Fruit fly (Drosophila melanogaster) whole organism, embryonic: ENCODE data around the gene Ndae1.

Source experiments
- CG10366 ChIP-seq: fragments of 200-800 bp; sonication (Bioruptor generic); IDR thresholded peaks from 2 replicates; pipeline ENCODE4 v1.3.6; 2022; ENCODE audit warnings: missing biosample characterization, missing genetic modification characterization
- CG11696 ChIP-seq: fragments of 200-800 bp; sonication (Bioruptor generic); IDR thresholded peaks from 2 replicates; pipeline ENCODE4 v1.3.6; 2022; ENCODE audit warnings: missing biosample characterization, missing genetic modification characterization
- CG12659 ChIP-seq: fragments of 200-800 bp; sonication (Bioruptor generic); optimal IDR thresholded peaks from 3 replicates; lab custom pipeline; 2017; ENCODE audit warnings: mild to moderate bottlenecking, missing biosample characterization, missing genetic modification reagents, missing genetic modification characterization
- CG12769 ChIP-seq: fragments of 200-800 bp; sonication (Bioruptor generic); optimal IDR thresholded peaks from 2 replicates; lab custom pipeline; 2019; ENCODE audit warnings: missing biosample characterization, mild to moderate bottlenecking, missing genetic modification characterization, moderate library complexity
- CG13287 ChIP-seq: fragments of 200-800 bp; sonication (Bioruptor generic); IDR thresholded peaks from 2 replicates; pipeline ENCODE4 v1.3.6; 2022; ENCODE audit warnings: missing biosample characterization, missing genetic modification characterization; ENCODE audit not compliant: partially characterized antibody
- CG13894 ChIP-seq: fragments of 200-800 bp; sonication (Bioruptor generic); optimal IDR thresholded peaks from 3 replicates; lab custom pipeline; 2018; ENCODE audit warnings: missing biosample characterization, mild to moderate bottlenecking, missing genetic modification characterization, moderate library complexity
- CG14965 ChIP-seq: fragments of 200-800 bp; sonication (Bioruptor generic); optimal IDR thresholded peaks from 2 replicates; lab custom pipeline; 2016; ENCODE audit warnings: missing biosample characterization, missing genetic modification characterization, borderline replicate concordance
- CG15696 ChIP-seq: fragments of 200-800 bp; sonication (Bioruptor generic); optimal IDR thresholded peaks from 2 replicates; lab custom pipeline; 2019; ENCODE audit warnings: missing biosample characterization, mild to moderate bottlenecking, missing genetic modification characterization, moderate library complexity
- CG32767 ChIP-seq: fragments of 200-800 bp; sonication (Bioruptor generic); IDR thresholded peaks from 2 replicates; pipeline ENCODE4 v1.3.6; 2022; ENCODE audit warnings: missing biosample characterization, missing genetic modification characterization
- CG4328 ChIP-seq: fragments of 200-800 bp; sonication (Bioruptor generic); optimal IDR thresholded peaks from 3 replicates; lab custom pipeline; 2017; ENCODE audit warnings: missing biosample characterization, missing genetic modification reagents, missing genetic modification characterization
- CG4404 ChIP-seq: fragments of 200-800 bp; sonication (Bioruptor generic); IDR thresholded peaks from 2 replicates; pipeline ENCODE4 v1.3.6; 2022; ENCODE audit warnings: missing biosample characterization, missing genetic modification characterization
- CG6765 ChIP-seq: fragments of 200-800 bp; sonication (Bioruptor generic); optimal IDR thresholded peaks from 3 replicates; lab custom pipeline; 2017; ENCODE audit warnings: missing biosample characterization, mild to moderate bottlenecking, missing genetic modification characterization
- CG6813 ChIP-seq: fragments of 200-800 bp; sonication (Bioruptor generic); optimal IDR thresholded peaks from 2 replicates; lab custom pipeline; 2017; ENCODE audit warnings: missing biosample characterization, missing genetic modification characterization, mild to moderate bottlenecking, moderate library complexity, missing genetic modification reagents
- CG7839 ChIP-seq: fragments of 200-800 bp; sonication (Bioruptor generic); optimal IDR thresholded peaks from 3 replicates; lab custom pipeline; 2018; ENCODE audit warnings: missing biosample characterization, mild to moderate bottlenecking, missing genetic modification characterization, moderate library complexity
- CrebB ChIP-seq: fragments of 200-800 bp; sonication (Bioruptor generic); optimal IDR thresholded peaks from 3 replicates; lab custom pipeline; 2018; ENCODE audit warnings: missing biosample characterization, mild to moderate bottlenecking, missing genetic modification characterization
- D ChIP-seq, 2 experiments: fragments of 200-800 bp in 1 of 2; fragments of >200 bp in 1 of 2; sonication (Bioruptor generic) in 1 of 2; optimal IDR thresholded peaks; 2 replicates in 1 of 2; 3 replicates in 1 of 2; lab custom pipeline; 2017; ENCODE audit warnings: mild to moderate bottlenecking in 1 of 2, missing biosample characterization in 1 of 2, missing genetic modification characterization in 1 of 2, missing genetic modification reagents in 1 of 2
- Dad ChIP-seq: fragments of 200-800 bp; sonication (Bioruptor generic); optimal IDR thresholded peaks from 3 replicates; lab custom pipeline; 2016; ENCODE audit warnings: missing biosample characterization, missing genetic modification characterization
- Dbx ChIP-seq: fragments of 200-800 bp; sonication (Bioruptor generic); IDR thresholded peaks from 3 replicates; pipeline ENCODE4 v1.3.6; 2022; ENCODE audit warnings: missing biosample characterization, missing genetic modification characterization
- Drgx ChIP-seq: fragments of 200-800 bp; sonication (Bioruptor generic); IDR thresholded peaks from 2 replicates; pipeline ENCODE4 v1.3.6; 2022; ENCODE audit warnings: missing biosample characterization, missing genetic modification characterization
- Fer2 ChIP-seq: fragments of 200-800 bp; sonication (Bioruptor generic); optimal IDR thresholded peaks from 2 replicates; lab custom pipeline; 2018; ENCODE audit warnings: missing biosample characterization, mild to moderate bottlenecking, missing genetic modification characterization, moderate library complexity
- HmgZ ChIP-seq: fragments of 200-800 bp; sonication (Bioruptor generic); optimal IDR thresholded peaks from 2 replicates; lab custom pipeline; 2018; ENCODE audit warnings: missing biosample characterization, mild to moderate bottlenecking, missing genetic modification characterization
- Hr51 ChIP-seq, 2 experiments: fragments of 200-800 bp; sonication (Bioruptor generic); optimal IDR thresholded peaks; 2 replicates in 1 of 2; 3 replicates in 1 of 2; lab custom pipeline; 2016 to 2018; ENCODE audit warnings: missing biosample characterization in 2 of 2, missing genetic modification characterization in 2 of 2, mild to moderate bottlenecking in 1 of 2, moderate library complexity in 1 of 2
- Kr ChIP-seq: fragments of 200-800 bp; sonication (Bioruptor generic); optimal IDR thresholded peaks from 2 replicates; lab custom pipeline; 2017; ENCODE audit warnings: missing biosample characterization, mild to moderate bottlenecking, missing genetic modification characterization
- Med ChIP-seq: fragments of 200-800 bp; sonication (Bioruptor generic); peaks from one replicate; lab custom pipeline; 2016; ENCODE audit warnings: missing biosample characterization, missing genetic modification characterization, mild to moderate bottlenecking, inconsistent platforms, moderate library complexity
- Mrtf ChIP-seq: fragments of 200-800 bp; sonication (Bioruptor generic); IDR thresholded peaks from 3 replicates; pipeline ENCODE4 v1.3.6; 2022; ENCODE audit warnings: missing biosample characterization, missing genetic modification characterization
- Nf-YC ChIP-seq: fragments of 200-800 bp; optimal IDR thresholded peaks from 3 replicates; lab custom pipeline; 2019; ENCODE audit warnings: missing biosample characterization, mild to moderate bottlenecking, missing genetic modification characterization, moderate library complexity
- PHDP ChIP-seq: fragments of 200-800 bp; sonication (Bioruptor generic); optimal IDR thresholded peaks from 3 replicates; lab custom pipeline; 2018; ENCODE audit warnings: missing biosample characterization, mild to moderate bottlenecking, missing genetic modification characterization, moderate library complexity
- Scr ChIP-seq: fragments of 200-800 bp; sonication (Bioruptor generic); IDR thresholded peaks from 2 replicates; pipeline ENCODE4 v1.3.6; 2022; ENCODE audit warnings: missing biosample characterization, missing genetic modification characterization; ENCODE audit not compliant: partially characterized antibody
- Vsx1 ChIP-seq: fragments of 200-800 bp; sonication (Bioruptor generic); optimal IDR thresholded peaks from 2 replicates; lab custom pipeline; 2017; ENCODE audit warnings: missing biosample characterization, mild to moderate bottlenecking, missing genetic modification characterization, missing genetic modification reagents
- Xbp1 ChIP-seq: fragments of 200-800 bp; sonication (Bioruptor generic); optimal IDR thresholded peaks from 3 replicates; lab custom pipeline; 2016; ENCODE audit warnings: missing biosample characterization, mild to moderate bottlenecking, missing genetic modification characterization
- al ChIP-seq: fragments of 200-800 bp; sonication (Bioruptor generic); IDR thresholded peaks from 2 replicates; pipeline ENCODE4 v1.3.6; 2022; ENCODE audit warnings: missing biosample characterization, missing genetic modification characterization
- ap ChIP-seq: fragments of 200-800 bp; sonication (Bioruptor generic); IDR thresholded peaks from 2 replicates; pipeline ENCODE4 v1.3.6; 2022; ENCODE audit warnings: missing biosample characterization, missing genetic modification characterization
- ato ChIP-seq: fragments of 200-800 bp; sonication (Bioruptor generic); IDR thresholded peaks from 2 replicates; pipeline ENCODE4 v1.3.6; 2022; ENCODE audit warnings: missing biosample characterization, missing genetic modification characterization; ENCODE audit not compliant: partially characterized antibody
- bowl ChIP-seq: fragments of 200-800 bp; sonication (Bioruptor generic); IDR thresholded peaks from 2 replicates; pipeline ENCODE4 v1.3.6; 2022; ENCODE audit warnings: missing biosample characterization, missing genetic modification characterization
- br ChIP-seq: fragments of >200 bp; optimal IDR thresholded peaks from 2 replicates; lab custom pipeline; 2017
- crp ChIP-seq, 2 experiments: fragments of 200-800 bp; sonication (Bioruptor generic); optimal IDR thresholded peaks; 2 replicates in 1 of 2; 3 replicates in 1 of 2; lab custom pipeline; 2017; ENCODE audit warnings: missing biosample characterization in 2 of 2, missing genetic modification characterization in 2 of 2, mild to moderate bottlenecking in 1 of 2, moderate library complexity in 1 of 2
- da ChIP-seq: fragments of 200-800 bp; sonication (Bioruptor generic); optimal IDR thresholded peaks from 2 replicates; lab custom pipeline; 2016; ENCODE audit warnings: missing biosample characterization, missing genetic modification characterization
- exex ChIP-seq: fragments of 200-800 bp; sonication (Bioruptor generic); optimal IDR thresholded peaks from 4 replicates; lab custom pipeline; 2018; ENCODE audit warnings: missing biosample characterization, mild to moderate bottlenecking, missing genetic modification characterization, moderate library complexity
- fru ChIP-seq: fragments of >200 bp; optimal IDR thresholded peaks from 2 replicates; lab custom pipeline; 2017
- gcm2 ChIP-seq: fragments of 200-800 bp; sonication (Bioruptor generic); optimal IDR thresholded peaks from 2 replicates; lab custom pipeline; 2016; ENCODE audit warnings: missing biosample characterization, missing genetic modification characterization
- gem ChIP-seq: fragments of 200-800 bp; sonication (Bioruptor generic); optimal IDR thresholded peaks from 2 replicates; lab custom pipeline; 2019; ENCODE audit warnings: missing biosample characterization, mild to moderate bottlenecking, missing genetic modification characterization, moderate library complexity
- hkb ChIP-seq, 2 experiments: fragments of 200-800 bp in 1 of 2; fragments of >200 bp in 1 of 2; sonication (Bioruptor generic) in 1 of 2; IDR thresholded peaks in 1 of 2; optimal IDR thresholded peaks in 1 of 2; 2 replicates each; pipeline versions ENCODE4 v1.3.6 to Lab custom; 2017 to 2022; ENCODE audit warnings: missing biosample characterization in 1 of 2, missing genetic modification characterization in 1 of 2
- insv ChIP-seq, 2 experiments: fragments of 200-800 bp; sonication (Bioruptor generic); optimal IDR thresholded peaks; 3 replicates each; lab custom pipeline; 2016 to 2018; ENCODE audit warnings: missing biosample characterization in 2 of 2, missing genetic modification characterization in 2 of 2
- inv ChIP-seq: fragments of 200-800 bp; sonication (Bioruptor generic); IDR thresholded peaks from 2 replicates; pipeline ENCODE4 v1.3.6; 2022; ENCODE audit warnings: missing biosample characterization, missing genetic modification characterization; ENCODE audit not compliant: partially characterized antibody
- lab ChIP-seq: fragments of 200-800 bp; sonication (Bioruptor generic); optimal IDR thresholded peaks from 3 replicates; lab custom pipeline; 2017; ENCODE audit warnings: missing biosample characterization, missing genetic modification characterization, mild to moderate bottlenecking, moderate library complexity, missing genetic modification reagents
- onecut ChIP-seq: fragments of 200-800 bp; sonication (Bioruptor generic); IDR thresholded peaks from 2 replicates; pipeline ENCODE4 v1.3.6; 2022; ENCODE audit warnings: missing biosample characterization, missing genetic modification characterization
- pita ChIP-seq: fragments of 200-800 bp; sonication (Bioruptor generic); optimal IDR thresholded peaks from 2 replicates; lab custom pipeline; 2017; ENCODE audit warnings: missing biosample characterization, mild to moderate bottlenecking, missing genetic modification characterization
- unc-4 ChIP-seq: fragments of 200-800 bp; sonication (Bioruptor generic); IDR thresholded peaks from 2 replicates; pipeline ENCODE4 v1.3.6; 2022; ENCODE audit warnings: missing biosample characterization, missing genetic modification characterization; ENCODE audit not compliant: partially characterized antibody
- vvl ChIP-seq: fragments of 200-800 bp; sonication (Bioruptor generic); IDR thresholded peaks from 2 replicates; pipeline ENCODE4 v1.3.6; 2022; ENCODE audit warnings: missing biosample characterization, missing genetic modification characterization

Gene Ndae1

DNA sequence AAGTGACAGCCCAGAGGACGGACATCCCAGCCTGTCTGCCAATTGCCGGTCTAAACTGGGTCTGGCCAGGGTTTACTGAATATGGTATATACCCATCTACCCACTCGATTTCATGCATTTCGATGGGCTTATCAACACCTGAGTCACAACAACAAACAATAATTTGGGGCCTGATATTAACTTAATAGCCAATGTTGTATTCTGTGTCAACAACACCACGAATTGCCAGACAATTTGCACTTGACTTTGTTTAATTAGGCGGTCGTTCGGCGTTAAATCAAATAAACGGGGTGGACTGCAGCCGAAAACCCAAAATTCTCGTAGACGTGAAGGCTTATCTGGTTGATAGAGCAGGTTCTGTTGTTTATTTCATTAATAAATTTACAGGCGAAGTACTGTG lies 9.8 kb downstream of the Ndae1 start (continued):
- TF ChIP-seq CrebB (tag; lab: Kevin White, UChicago) (peak; percentile 13), Dbx (GFP tag; lab: Robert Waterston, UW) (no peak), ato (no peak), Scr (GFP tag; lab: Robert Waterston, UW) (no peak), CG12659 (GFP tag; lab: Kevin White, UChicago) (peak; percentile 29), br (no peak), gem (tag; lab: Kevin White, UChicago) (peak; percentile 18), Xbp1 (GFP tag; lab: Kevin White, UChicago) (no peak), CG32767 (GFP tag; lab: Robert Waterston, UW) (0 out of 2 replicates have a peak, but pooled peaks have one; percentile 12), unc-4 (GFP tag; lab: Robert Waterston, UW) (no peak), Hr51 (GFP tag; optimal IDR thresholded peaks at IDR 0.05; lab: Kevin White, UChicago) (no peak), CG4328 (GFP tag; lab: Kevin White, UChicago) (no peak), PHDP (tag; lab: Kevin White, UChicago) (peak; percentile 27), bowl (GFP tag; lab: Robert Waterston, UW) (no peak; the same call in 1 of the 2 replicates), CG11696 (no peak), CG7839 (tag; lab: Kevin White, UChicago) (no peak), crp (GFP tag; optimal IDR thresholded peaks at IDR 0.05; lab: Kevin White, UChicago) (no peak), Vsx1 (GFP tag; lab: Kevin White, UChicago) (peak; percentile 57), insv (GFP tag; optimal IDR thresholded peaks at IDR 0.05; lab: Kevin White, UChicago) (no peak), CG13894 (tag; lab: Kevin White, UChicago) (peak; percentile 47), CG10366 (no peak), CG15696 (no peak), exex (tag; lab: Kevin White, UChicago) (peak; percentile 91), lab (peak; percentile 80), vvl (GFP tag; lab: Robert Waterston, UW) (no peak), da (no peak), onecut (GFP tag; lab: Robert Waterston, UW) (0 out of 2 replicates have a peak, but pooled peaks have one; percentile 7), Fer2 (tag; lab: Kevin White, UChicago) (no peak), fru (lab: Kevin White, UChicago) (no peak), Nf-YC (no peak), CG6765 (GFP tag; lab: Kevin White, UChicago) (peak; percentile 56), Kr (GFP tag; lab: Kevin White, UChicago) (no peak), hkb (optimal IDR thresholded peaks at IDR 0.05; lab: Kevin White, UChicago) (no peak), hkb (GFP tag; IDR thresholded peaks at IDR 0.05; lab: Robert Waterston, UW) (0 out of 2 replicates have a peak, but pooled peaks have one; percentile 17), gcm2 (no peak), D (optimal IDR thresholded peaks at IDR 0.05; lab: Kevin White, UChicago) (no peak), D (GFP tag; optimal IDR thresholded peaks at IDR 0.05; lab: Kevin White, UChicago) (no peak), Drgx (no peak), CG12769 (tag; lab: Kevin White, UChicago) (peak; percentile 28), HmgZ (no peak), inv (GFP tag; lab: Robert Waterston, UW) (no peak), Mrtf (GFP tag; lab: Robert Waterston, UW) (no peak), CG13287 (GFP tag; lab: Robert Waterston, UW) (no peak), pita (GFP tag; lab: Kevin White, UChicago) (no peak), CG4404 (GFP tag; lab: Robert Waterston, UW) (no peak), Med (GFP tag; lab: Kevin White, UChicago) (peak; percentile 91), CG14965 (GFP tag; lab: Kevin White, UChicago) (peak; percentile 34), ap (no peak), Dad (GFP tag; lab: Kevin White, UChicago) (no peak), al (GFP tag; lab: Robert Waterston, UW) (no peak), CG6813 (peak; percentile 38)
